Worm (Caenorhabditis elegans) whole organism, young adult: ENCODE measurements around the gene C27H6.8.

Experiments
- B0019.2 ChIP-seq: fragments of 200-800 bp; sonication (Bioruptor generic); conservative IDR thresholded peaks from 2 replicates; pipeline ENCODE4 v1.3.6; 2022; ENCODE audit warnings: missing genetic modification reagents, missing genetic modification characterization, missing compliant biosample characterization
- C17E4.6 ChIP-seq: fragments of 200-800 bp; sonication (Bioruptor generic); IDR thresholded peaks from 2 replicates; pipeline ENCODE4 v1.3.6; 2022; ENCODE audit warnings: missing genetic modification reagents, missing genetic modification characterization, missing compliant biosample characterization
- D2030.7 ChIP-seq: fragments of 200-800 bp; sonication (Bioruptor generic); IDR thresholded peaks from 2 replicates; pipeline ENCODE4 v1.3.6; 2022; ENCODE audit warnings: missing genetic modification reagents, missing genetic modification characterization, missing compliant biosample characterization
- F22D6.2 ChIP-seq: sonication (generic microtip); optimal IDR thresholded peaks from 2 replicates; lab custom pipeline; 2016; ENCODE audit warnings: mild to moderate bottlenecking, missing genetic modification characterization, missing compliant biosample characterization
- F23B12.7 ChIP-seq: sonication (generic microtip); optimal IDR thresholded peaks from 2 replicates; lab custom pipeline; 2017; ENCODE audit warnings: missing genetic modification characterization, mild to moderate bottlenecking, missing compliant biosample characterization, antibody characterized with exemption, moderate library complexity; ENCODE audit not compliant: insufficient read depth
- F33H1.4 ChIP-seq: fragments of 200-800 bp; sonication (Bioruptor generic); IDR thresholded peaks from 2 replicates; pipeline ENCODE4 v1.3.6; 2022; ENCODE audit warnings: missing genetic modification reagents, missing genetic modification characterization, missing compliant biosample characterization
- F37B4.10 ChIP-seq: fragments of 200-800 bp; sonication (Bioruptor generic); IDR thresholded peaks from 2 replicates; pipeline ENCODE4 v1.3.6; 2022; ENCODE audit warnings: missing genetic modification characterization, missing compliant biosample characterization
- F39B2.1 ChIP-seq: fragments of 200-800 bp; sonication (Bioruptor generic); IDR thresholded peaks from 2 replicates; pipeline ENCODE4 v1.3.6; 2022; ENCODE audit warnings: missing genetic modification reagents, missing genetic modification characterization, missing compliant biosample characterization
- F49E8.2 ChIP-seq: sonication (generic microtip); optimal IDR thresholded peaks from 3 replicates; lab custom pipeline; 2017; ENCODE audit warnings: missing genetic modification characterization, mild to moderate bottlenecking, missing compliant biosample characterization, antibody characterized with exemption, moderate library complexity; ENCODE audit not compliant: insufficient read depth
- F55B11.4 ChIP-seq: sonication (generic microtip); optimal IDR thresholded peaks from 2 replicates; lab custom pipeline; 2016; ENCODE audit warnings: missing compliant biosample characterization, missing genetic modification characterization, borderline replicate concordance; ENCODE audit not compliant: insufficient read depth
- F57C9.4 ChIP-seq: sonication (generic microtip); optimal IDR thresholded peaks from 2 replicates; lab custom pipeline; 2017; ENCODE audit warnings: mild to moderate bottlenecking, missing genetic modification characterization, missing compliant biosample characterization
- T26A5.8 ChIP-seq: sonication (generic microtip); optimal IDR thresholded peaks from 2 replicates; lab custom pipeline; 2016; ENCODE audit warnings: missing genetic modification characterization, missing compliant biosample characterization
- bed-1 ChIP-seq: fragments of 200-800 bp; sonication (Bioruptor generic); IDR thresholded peaks from 2 replicates; pipeline ENCODE4 v1.3.6; 2022; ENCODE audit warnings: missing genetic modification reagents, missing genetic modification characterization, missing compliant biosample characterization
- ceh-27 ChIP-seq: fragments of 200-800 bp; sonication (Bioruptor generic); optimal IDR thresholded peaks from 2 replicates; lab custom pipeline; 2018; ENCODE audit warnings: mild to moderate bottlenecking, missing genetic modification characterization, moderate library complexity, missing compliant biosample characterization
- ceh-58 ChIP-seq: fragments of 200-800 bp; sonication (Bioruptor generic); IDR thresholded peaks from 2 replicates; pipeline ENCODE4 v1.3.6; 2022; ENCODE audit warnings: missing genetic modification characterization, missing compliant biosample characterization
- dox-1 ChIP-seq: fragments of 200-800 bp; sonication (Bioruptor generic); IDR thresholded peaks from 2 replicates; pipeline ENCODE4 v1.3.6; 2022; ENCODE audit warnings: missing genetic modification reagents, missing genetic modification characterization, missing compliant biosample characterization
- dpff-1 ChIP-seq: sonication (generic microtip); optimal IDR thresholded peaks from 2 replicates; lab custom pipeline; 2017; ENCODE audit warnings: mild to moderate bottlenecking, missing genetic modification characterization, missing compliant biosample characterization
- dpl-1 ChIP-seq: fragments of 150-350 bp; optimal IDR thresholded peaks from 2 replicates; lab custom pipeline; 2014; ENCODE audit warnings: missing biosample characterization, missing genetic modification reagents, missing genetic modification characterization
- efl-1 ChIP-seq: fragments of 150-350 bp; optimal IDR thresholded peaks from 2 replicates; lab custom pipeline; 2014; ENCODE audit warnings: missing biosample characterization, missing genetic modification reagents, missing genetic modification characterization
- egl-18 ChIP-seq: fragments of 200-800 bp; sonication (Bioruptor generic); IDR thresholded peaks from 2 replicates; pipeline ENCODE4 v1.3.6; 2022; ENCODE audit warnings: missing genetic modification reagents, missing genetic modification characterization, missing compliant biosample characterization
- egl-44 ChIP-seq: fragments of 200-800 bp; sonication (Bioruptor generic); IDR thresholded peaks from 2 replicates; pipeline ENCODE4 v1.3.6; 2022; ENCODE audit warnings: missing genetic modification reagents, missing genetic modification characterization, missing compliant biosample characterization
- fkh-3 ChIP-seq: sonication (generic microtip); optimal IDR thresholded peaks from 2 replicates; lab custom pipeline; 2016; ENCODE audit warnings: mild to moderate bottlenecking, missing genetic modification characterization, missing compliant biosample characterization
- him-1 ChIP-seq: sonication (generic microtip); optimal IDR thresholded peaks from 2 replicates; lab custom pipeline; 2016; ENCODE audit warnings: missing genotype, missing genetic modification reagents, missing genetic modification characterization, missing compliant biosample characterization
- hlh-12 ChIP-seq: sonication (generic microtip); optimal IDR thresholded peaks from 2 replicates; lab custom pipeline; 2016; ENCODE audit warnings: missing genetic modification characterization, missing compliant biosample characterization
- hmg-1.2 ChIP-seq: fragments of 200-800 bp; sonication (Bioruptor generic); IDR thresholded peaks from 2 replicates; pipeline ENCODE4 v1.3.6; 2022; ENCODE audit warnings: missing genetic modification reagents, missing genetic modification characterization, missing compliant biosample characterization
- lin-54 ChIP-seq: fragments of 200-800 bp; sonication (Bioruptor generic); optimal IDR thresholded peaks from 2 replicates; lab custom pipeline; 2018; ENCODE audit warnings: mild to moderate bottlenecking, missing genetic modification characterization, missing compliant biosample characterization
- lir-1 ChIP-seq: fragments of 200-800 bp; sonication (Bioruptor generic); conservative IDR thresholded peaks from 2 replicates; pipeline ENCODE4 v1.3.6; 2022; ENCODE audit warnings: missing genetic modification reagents, missing genetic modification characterization, missing compliant biosample characterization
- lsy-27 ChIP-seq: sonication (generic microtip); optimal IDR thresholded peaks from 2 replicates; lab custom pipeline; 2017; ENCODE audit warnings: missing genetic modification characterization, mild to moderate bottlenecking, missing compliant biosample characterization, antibody characterized with exemption, missing genotype, borderline replicate concordance; ENCODE audit not compliant: insufficient read depth
- madf-3 ChIP-seq: fragments of 200-800 bp; sonication (Bioruptor generic); IDR thresholded peaks from 2 replicates; pipeline ENCODE4 v1.3.6; 2022; ENCODE audit warnings: missing genetic modification reagents, missing genetic modification characterization, missing compliant biosample characterization
- madf-6 ChIP-seq: fragments of 200-800 bp; sonication (Bioruptor generic); IDR thresholded peaks from 2 replicates; pipeline ENCODE4 v1.3.6; 2022; ENCODE audit warnings: missing genetic modification reagents, missing genetic modification characterization, missing compliant biosample characterization
- madf-8 ChIP-seq: fragments of 200-800 bp; sonication (Bioruptor generic); conservative IDR thresholded peaks from 2 replicates; pipeline ENCODE4 v1.3.6; 2022; ENCODE audit warnings: missing genetic modification reagents, missing genetic modification characterization, missing compliant biosample characterization
- mcd-1 ChIP-seq: fragments of 200-800 bp; sonication (Bioruptor generic); IDR thresholded peaks from 2 replicates; pipeline ENCODE4 v1.3.6; 2022; ENCODE audit warnings: missing genetic modification reagents, missing genetic modification characterization, missing compliant biosample characterization
- nhr-120 ChIP-seq: fragments of 200-800 bp; sonication (Bioruptor generic); IDR thresholded peaks from 2 replicates; pipeline ENCODE4 v1.3.6; 2022; ENCODE audit warnings: missing genetic modification characterization, missing compliant biosample characterization
- snpc-1.3 ChIP-seq: sonication (generic microtip); optimal IDR thresholded peaks from 2 replicates; lab custom pipeline; 2017; ENCODE audit warnings: missing genetic modification characterization, mild to moderate bottlenecking, missing compliant biosample characterization, antibody characterized with exemption, moderate library complexity, missing genotype, missing genetic modification reagents; ENCODE audit not compliant: insufficient read depth
- snpc-3.4 ChIP-seq: sonication (generic microtip); optimal IDR thresholded peaks from 2 replicates; lab custom pipeline; 2017; ENCODE audit warnings: missing genetic modification characterization, mild to moderate bottlenecking, missing compliant biosample characterization, antibody characterized with exemption, moderate library complexity, missing genotype, missing genetic modification reagents
- snpc-4 ChIP-seq, 5 experiments: fragments of 150-350 bp in 1 of 5; sonication (generic microtip) in 4 of 5; optimal IDR thresholded peaks; 2 replicates each; lab custom pipeline; 2014 to 2018; ENCODE audit warnings: missing genetic modification characterization in 5 of 5, missing biosample characterization in 3 of 5, antibody characterized with exemption in 2 of 5, mild to moderate bottlenecking in 2 of 5, missing compliant biosample characterization in 2 of 5, missing genotype in 2 of 5, moderate library complexity in 2 of 5, missing genetic modification reagents in 1 of 5
- tbp1 ChIP-seq: fragments of 200-800 bp; sonication (Bioruptor generic); optimal IDR thresholded peaks from 2 replicates; lab custom pipeline; 2018; ENCODE audit warnings: mild to moderate bottlenecking, missing genetic modification characterization, missing compliant biosample characterization
- tbx-9 ChIP-seq: sonication (generic microtip); optimal IDR thresholded peaks from 2 replicates; lab custom pipeline; 2016; ENCODE audit warnings: borderline replicate concordance, missing genetic modification characterization, inconsistent platforms, missing compliant biosample characterization
- unc-130 ChIP-seq: sonication (generic microtip); optimal IDR thresholded peaks from 2 replicates; lab custom pipeline; 2016; ENCODE audit warnings: missing genetic modification reagents, missing genetic modification characterization, missing compliant biosample characterization
- zim-3 ChIP-seq: sonication (generic microtip); optimal IDR thresholded peaks from 2 replicates; lab custom pipeline; 2017; ENCODE audit warnings: mild to moderate bottlenecking, missing genetic modification characterization, moderate library complexity, missing compliant biosample characterization
- ztf-18 ChIP-seq: sonication (generic microtip); optimal IDR thresholded peaks from 2 replicates; lab custom pipeline; 2016; ENCODE audit warnings: missing genotype, mild to moderate bottlenecking, missing genetic modification characterization, missing compliant biosample characterization
- ztf-22 ChIP-seq: fragments of 200-800 bp; sonication (Bioruptor generic); optimal IDR thresholded peaks from 2 replicates; lab custom pipeline; 2018; ENCODE audit warnings: mild to moderate bottlenecking, missing genetic modification characterization, moderate library complexity, missing compliant biosample characterization
- ztf-28 ChIP-seq: fragments of 200-800 bp; sonication (Bioruptor generic); IDR thresholded peaks from 2 replicates; pipeline ENCODE4 v1.3.6; 2022; ENCODE audit warnings: missing genetic modification reagents, missing genetic modification characterization, missing compliant biosample characterization
- ztf-6 ChIP-seq: fragments of 200-800 bp; sonication (Bioruptor generic); IDR thresholded peaks from 2 replicates; pipeline ENCODE4 v1.3.6; 2022; ENCODE audit warnings: missing genetic modification reagents, missing genetic modification characterization, missing compliant biosample characterization

C27H6.8 gene

DNA sequence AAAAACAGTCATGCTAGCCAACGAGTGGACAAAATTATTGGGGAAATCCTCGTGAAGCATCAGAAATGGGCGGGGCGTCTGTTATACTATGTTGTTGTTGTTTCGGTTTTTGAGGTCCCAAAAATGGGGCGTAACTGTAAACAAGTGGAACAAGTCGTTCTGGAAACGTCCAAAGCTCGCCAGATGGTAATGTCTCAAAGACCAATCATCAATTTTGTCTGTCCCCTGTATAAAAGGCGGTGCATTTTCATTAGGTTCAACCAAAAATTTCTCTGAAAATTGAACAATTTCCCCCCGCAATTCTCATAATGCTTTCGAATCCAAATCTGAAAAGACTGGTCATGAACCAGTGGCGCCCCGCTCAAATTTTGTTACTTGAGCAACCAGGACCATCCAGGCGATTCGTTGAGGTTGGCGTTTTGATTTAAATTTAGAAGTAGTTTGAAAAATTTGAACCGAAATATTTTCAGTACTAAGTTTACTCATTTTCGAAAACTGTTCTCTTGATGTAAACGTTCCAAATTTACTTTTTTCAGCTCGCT is 31.6 kb upstream of the C27H6.8 start (continued):
- TF ChIP-seq ceh-58 (no peak), lin-54 (no peak), T26A5.8 (tag; lab: Kevin White, UChicago) (no peak), bed-1 (GFP tag; lab: Robert Waterston, UW) (no peak), F57C9.4 (tag; lab: Kevin White, UChicago) (no peak), dpl-1 (GFP tag; lab: Kevin White, UChicago) (no peak), dpff-1 (no peak), efl-1 (GFP tag; lab: Kevin White, UChicago) (no peak), snpc-1.3 (tag; lab: Kevin White, UChicago) (no peak), dox-1 (GFP tag; lab: Robert Waterston, UW) (peak; percentile 56), ztf-18 (tag; lab: Kevin White, UChicago) (no peak), madf-6 (GFP tag; lab: Robert Waterston, UW) (peak; percentile 15; the same call in 1 of the 2 replicates), ztf-6 (no peak), tbx-9 (tag; lab: Kevin White, UChicago) (no peak), C17E4.6 (GFP tag; lab: Robert Waterston, UW) (no peak; the same call in 1 of the 2 replicates), F39B2.1 (GFP tag; lab: Robert Waterston, UW) (no peak), F49E8.2 (tag; lab: Kevin White, UChicago) (peak; percentile 7), egl-18 (no peak), lir-1 (GFP tag; lab: Robert Waterston, UW) (no peak), F22D6.2 (tag; lab: Kevin White, UChicago) (no peak), tbp1 (GFP tag; lab: Kevin White, UChicago) (no peak), B0019.2 (GFP tag; lab: Robert Waterston, UW) (no peak), ztf-22 (GFP tag; lab: Kevin White, UChicago) (no peak), snpc-4 (GFP tag; optimal IDR thresholded peaks at IDR 0.05; lab: Kevin White, UChicago) (no peak), snpc-4 (tag; optimal IDR thresholded peaks at IDR 0.05; lab: Kevin White, UChicago) (no peak), hlh-12 (tag; lab: Kevin White, UChicago) (no peak), ztf-28 (GFP tag; lab: Robert Waterston, UW) (no peak), lsy-27 (no peak), mcd-1 (GFP tag; lab: Robert Waterston, UW) (no peak), F33H1.4 (no peak)

ce11 chrV:10018291-10018690 is 30.7 kb upstream of the C27H6.8 start:
- peak; percentile 33; the same call in 1 of the 2 replicates for TF ChIP-seq dox-1 (GFP tag; lab: Robert Waterston, UW)
- 0 out of 2 replicates have a peak, but pooled peaks have one; percentile 31 for TF ChIP-seq B0019.2 (GFP tag; lab: Robert Waterston, UW)
- TF ChIP-seq dpl-1 (GFP tag; lab: Kevin White, UChicago): peak; percentile 64
- TF ChIP-seq F55B11.4 (tag; lab: Kevin White, UChicago): no peak
- no peak for TF ChIP-seq fkh-3
- no peak for TF ChIP-seq F37B4.10 (GFP tag; lab: Robert Waterston, UW)
- TF ChIP-seq nhr-120 (GFP tag; lab: Robert Waterston, UW): no peak
- TF ChIP-seq him-1 (tag; lab: Kevin White, UChicago): peak; percentile 18
- no peak for TF ChIP-seq egl-44 (GFP tag; lab: Robert Waterston, UW)
- TF ChIP-seq zim-3 (tag; lab: Kevin White, UChicago): no peak
- TF ChIP-seq madf-6 (GFP tag; lab: Robert Waterston, UW): peak; percentile 75
- TF ChIP-seq unc-130 (GFP tag; lab: Kevin White, UChicago): peak; percentile 96
- TF ChIP-seq hmg-1.2 (GFP tag; lab: Robert Waterston, UW): no peak
- TF ChIP-seq F49E8.2 (tag; lab: Kevin White, UChicago): peak; percentile 71
- peak; percentile 88 for TF ChIP-seq snpc-3.4 (tag; lab: Kevin White, UChicago)
- TF ChIP-seq lin-54: peak; percentile 81
- TF ChIP-seq efl-1 (GFP tag; lab: Kevin White, UChicago): peak; percentile 63
- TF ChIP-seq madf-8 (GFP tag; lab: Robert Waterston, UW): peak; percentile 46; the same call in 1 of the 2 replicates
- TF ChIP-seq madf-3 (GFP tag; lab: Robert Waterston, UW): 0 out of 2 replicates have a peak, but pooled peaks have one; percentile 59
- TF ChIP-seq snpc-4 (GFP tag; optimal IDR thresholded peaks at IDR 0.05; lab: Kevin White, UChicago): no peak
- peak in 2 of 4 experiments; percentile 36 to 42 for TF ChIP-seq snpc-4 (tag; optimal IDR thresholded peaks at IDR 0.05; lab: Kevin White, UChicago)
- peak; percentile 38 for TF ChIP-seq F23B12.7 (tag; lab: Kevin White, UChicago)
- no peak for TF ChIP-seq ceh-27 (GFP tag; lab: Kevin White, UChicago)
- peak; percentile 80 for TF ChIP-seq D2030.7 (GFP tag; lab: Robert Waterston, UW)
- TF ChIP-seq F33H1.4: peak; percentile 26; the same call in 1 of the 2 replicates
- peak; percentile 37 for TF ChIP-seq snpc-1.3 (tag; lab: Kevin White, UChicago)
